Worm (Caenorhabditis elegans): ENCODE data around the gene C44H9.6.

DNA sequence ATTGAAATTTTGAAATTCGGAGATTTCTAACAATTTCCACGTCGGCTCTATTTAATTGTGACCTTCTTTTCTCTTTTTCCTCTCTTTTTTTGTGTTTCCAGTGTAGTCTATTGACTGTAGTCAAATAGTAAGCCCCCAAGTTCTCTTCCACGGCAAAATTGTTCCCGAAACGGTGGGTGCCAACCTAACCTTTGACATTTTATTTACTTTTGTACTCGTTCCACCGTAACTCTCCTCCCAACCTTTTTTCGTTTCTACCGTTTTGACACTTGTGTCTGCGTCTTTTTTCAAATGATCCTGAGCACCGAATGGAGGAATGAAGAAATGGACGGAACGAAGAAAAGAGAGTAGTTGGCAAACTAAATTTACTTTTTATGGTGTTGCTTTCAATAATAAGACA, 25.6 kb upstream of the C44H9.6 start:
- no peak for TF ChIP-seq hlh-1 (tag; optimal IDR thresholded peaks at IDR 0.05)
- no peak for TF ChIP-seq mep-1 (tag; optimal IDR thresholded peaks at IDR 0.05)
- TF ChIP-seq nhr-2 (tag; optimal IDR thresholded peaks at IDR 0.05): no peak
- no peak for TF ChIP-seq cnd-1 (tag; optimal IDR thresholded peaks at IDR 0.05)
- no peak for TF ChIP-seq zip-8 (tag; optimal IDR thresholded peaks at IDR 0.05)
- no peak for TF ChIP-seq nhr-28 (tag; optimal IDR thresholded peaks at IDR 0.05)
- TF ChIP-seq unc-39 (tag; optimal IDR thresholded peaks at IDR 0.05): no peak
- no peak for TF ChIP-seq elt-3 (tag; optimal IDR thresholded peaks at IDR 0.05)
- TF ChIP-seq ces-1 (GFP tag; optimal IDR thresholded peaks at IDR 0.05): no peak
- no peak for TF ChIP-seq elt-1 (tag; optimal IDR thresholded peaks at IDR 0.05; ENCODE audit: borderline replicate concordance, insufficient read depth)
- TF ChIP-seq unc-62 (GFP tag; optimal IDR thresholded peaks at IDR 0.05): no peak
- no peak for TF ChIP-seq nhr-12 (tag; optimal IDR thresholded peaks at IDR 0.05)
- TF ChIP-seq ztf-11 (tag; optimal IDR thresholded peaks at IDR 0.05): no peak
- no peak for TF ChIP-seq mls-2 (tag; optimal IDR thresholded peaks at IDR 0.05)

Measured in whole organism, mixed stage, embryonic.